Worm (Caenorhabditis elegans): ENCODE measurements around the gene dlc-3.
"Not testable (repeated sequence)": the region's sequence is repeated elsewhere in the genome, so short reads cannot be mapped to it uniquely, and the experiment has no call there.

The dlc-3 gene

DNA sequence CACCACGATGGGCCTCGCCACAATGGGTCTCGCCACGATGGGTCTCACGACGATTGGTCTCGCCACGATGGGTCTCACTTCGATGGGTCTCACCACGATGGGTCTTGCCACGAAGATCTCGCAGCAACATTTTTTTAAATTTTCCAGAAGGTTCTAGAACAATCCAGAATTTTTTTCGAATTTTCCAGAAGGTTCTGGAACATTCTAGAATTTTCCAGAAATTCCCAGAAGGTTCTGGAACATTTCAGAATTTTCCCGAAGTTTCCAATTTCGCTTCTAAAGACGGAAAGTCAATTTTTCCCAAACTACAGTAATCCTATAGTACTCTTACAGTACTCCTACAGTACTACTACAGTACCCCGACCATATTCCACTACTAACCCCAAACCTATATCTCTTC lies 26.9 kb downstream of the dlc-3 start:
- peak; percentile 93 for TF ChIP-seq hsf-1 (GFP tag; IDR thresholded peaks at IDR 0.05)

- peak; percentile 77; the same call in 1 of the 2 replicates for TF ChIP-seq attf-6 (GFP tag; IDR thresholded peaks at IDR 0.05)
- not testable (repeated sequence) for TF ChIP-seq snpc-4 (GFP tag; optimal IDR thresholded peaks at IDR 0.05)
- peak in 2 of 4 experiments; percentile 26 to 90 for TF ChIP-seq snpc-4 (tag; optimal IDR thresholded peaks at IDR 0.05)
Observed at ce11 chrIV:16463932-16464331, 31.9 kb downstream of the dlc-3 start.

- not testable (repeated sequence) for TF ChIP-seq zfh-2 (GFP tag; conservative IDR thresholded peaks at IDR 0.05); rpc-1 (optimal IDR thresholded peaks at IDR 0.05); rpc-1 (tag; optimal IDR thresholded peaks at IDR 0.05); ama-1 (optimal IDR thresholded peaks at IDR 0.05); ama-1 (GFP tag; optimal IDR thresholded peaks at IDR 0.05)
Observed at ce11 chrIV:16470888-16471287, 38.9 kb downstream of the dlc-3 start, which contains the start of gene VY10G11R.1. VY10G11R.1 (minus strand) TSS chrIV:16470988.

DNA sequence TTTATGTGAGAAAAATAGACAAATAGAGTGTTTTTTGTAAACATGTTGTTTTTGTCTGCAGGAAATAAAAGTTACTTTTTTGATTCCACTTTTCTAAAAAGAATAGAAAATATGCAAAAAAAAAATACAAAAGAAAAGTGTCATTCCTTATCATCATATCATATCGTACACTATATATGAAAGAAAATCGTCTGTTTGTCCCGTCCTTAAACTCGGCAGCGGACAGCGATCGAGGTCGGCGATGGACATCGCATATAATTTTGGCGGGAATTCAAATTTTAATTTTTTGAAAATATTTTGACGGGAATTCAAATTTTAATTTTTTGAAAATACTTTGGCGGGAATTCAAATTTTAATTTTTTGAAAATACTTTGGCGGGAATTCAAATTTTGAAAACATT lies 39.5 kb downstream of the dlc-3 start:
- TF ChIP-seq lin-40 (tag; optimal IDR thresholded peaks at IDR 0.05) (no peak), snpc-4 (GFP tag; optimal IDR thresholded peaks at IDR 0.05) (no peak), snpc-4 (tag; optimal IDR thresholded peaks at IDR 0.05) (peak; percentile 43 to 88 (median 57)), attf-6 (GFP tag; IDR thresholded peaks at IDR 0.05) (peak; percentile 70)

DNA sequence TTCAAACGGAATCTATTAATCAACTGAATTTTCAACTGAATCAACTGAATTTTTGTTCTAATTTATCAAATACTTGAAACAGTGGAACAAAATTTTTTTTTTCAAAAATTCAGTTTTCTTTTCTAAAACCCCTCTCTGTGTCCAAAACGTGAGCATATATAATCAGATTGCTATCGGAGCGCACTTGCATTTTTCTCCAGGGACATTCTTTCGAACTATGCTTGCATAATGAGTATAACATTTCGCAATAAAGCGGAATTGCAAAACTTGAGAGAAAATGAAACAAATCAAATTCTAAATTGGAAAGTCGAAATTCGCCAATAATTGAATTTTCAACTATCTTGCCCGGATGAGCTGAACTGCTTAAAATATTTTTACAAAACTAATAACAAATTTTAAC lies 44.1 kb downstream of the dlc-3 start:
- TF ChIP-seq C06A6.2 (GFP tag; conservative IDR thresholded peaks at IDR 0.05) (no peak), snpc-1.3 (tag; optimal IDR thresholded peaks at IDR 0.05; ENCODE audit: insufficient read depth) (no peak), let-526 (GFP tag; IDR thresholded peaks at IDR 0.05) (no peak), rcor-1 (GFP tag; IDR thresholded peaks at IDR 0.05) (no peak), ets-4 (GFP tag; optimal IDR thresholded peaks at IDR 0.05) (no peak), nhr-27 (tag; optimal IDR thresholded peaks at IDR 0.05) (no peak), ccch-3 (GFP tag; optimal IDR thresholded peaks at IDR 0.05) (no peak), nhr-80 (tag; optimal IDR thresholded peaks at IDR 0.05) (no peak), K12H6.12 (tag; optimal IDR thresholded peaks at IDR 0.05) (no peak), ceh-58 (GFP tag; IDR thresholded peaks at IDR 0.05) (no peak), sptf-2 (GFP tag; optimal IDR thresholded peaks at IDR 0.05) (no peak), nfya-1 (tag; optimal IDR thresholded peaks at IDR 0.05; ENCODE audit: borderline replicate concordance, insufficient read depth) (no peak), lsy-27 (tag; optimal IDR thresholded peaks at IDR 0.05; ENCODE audit: borderline replicate concordance, insufficient read depth) (no peak), hsf-1 (GFP tag; IDR thresholded peaks at IDR 0.05) (no peak), T07F8.4 (tag; optimal IDR thresholded peaks at IDR 0.05) (no peak), bed-2 (GFP tag; IDR thresholded peaks at IDR 0.05) (no peak)

DNA sequence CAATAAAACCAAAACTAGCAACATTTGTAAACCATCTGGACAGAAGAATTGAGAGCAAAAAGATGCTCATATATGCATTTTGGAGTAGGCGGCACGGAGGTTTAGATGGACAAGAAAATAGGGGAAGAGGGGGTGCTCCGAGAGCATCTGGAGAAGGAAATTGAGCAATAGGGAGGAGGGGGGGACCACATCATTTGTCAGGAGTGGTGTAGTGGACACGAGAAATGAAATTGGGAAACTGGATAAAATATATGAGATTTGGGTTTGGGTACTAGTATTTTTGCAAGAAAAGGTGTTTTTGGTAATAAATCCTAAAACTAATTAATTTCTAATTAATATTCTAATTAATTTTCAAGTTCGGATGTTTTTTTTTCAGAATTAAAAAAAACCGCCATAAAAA lies 45.1 kb downstream of the dlc-3 start, which contains the start of gene Y51H4A.1:
Gene Y51H4A.1, minus strand, starts transcription at position 127 of the 400 bp plus-strand sequence.
- no peak for TF ChIP-seq F52B5.7 (tag; optimal IDR thresholded peaks at IDR 0.05)
- TF ChIP-seq Y56A3A.18 (GFP tag; IDR thresholded peaks at IDR 0.05): no peak
- TF ChIP-seq madf-3 (GFP tag; IDR thresholded peaks at IDR 0.05): no peak
- TF ChIP-seq Y53G8AR.9 (GFP tag; conservative IDR thresholded peaks at IDR 0.05): no peak
- TF ChIP-seq hlh-26 (GFP tag; conservative IDR thresholded peaks at IDR 0.05): no peak
- TF ChIP-seq D2030.7 (GFP tag; IDR thresholded peaks at IDR 0.05): no peak
- no peak for TF ChIP-seq hsf-1 (GFP tag; IDR thresholded peaks at IDR 0.05)
- no peak for TF ChIP-seq tbp1 (GFP tag; optimal IDR thresholded peaks at IDR 0.05)
- TF ChIP-seq aptf-2 (GFP tag; conservative IDR thresholded peaks at IDR 0.05): no peak
- no peak for TF ChIP-seq ztf-25 (GFP tag; IDR thresholded peaks at IDR 0.05)
- no peak for TF ChIP-seq bed-1 (GFP tag; IDR thresholded peaks at IDR 0.05)
- TF ChIP-seq rcor-1 (GFP tag; IDR thresholded peaks at IDR 0.05): no peak
- no peak for TF ChIP-seq tlf-1 (GFP tag; optimal IDR thresholded peaks at IDR 0.05)
